Fruit fly (Drosophila melanogaster) whole organism, embryonic: ENCODE measurements around the gene CG34327.

Source experiments
- Awh ChIP-seq: fragments of 200-800 bp; sonication (Bioruptor generic); IDR thresholded peaks from 2 replicates; pipeline ENCODE4, ENCODE4 v1.3.6; 2022; ENCODE audit warnings: missing biosample characterization, missing genetic modification characterization
- Blimp-1 ChIP-seq: fragments of 200-800 bp; sonication (Bioruptor generic); optimal IDR thresholded peaks from 3 replicates; lab custom pipeline; 2018; ENCODE audit warnings: missing biosample characterization, missing genetic modification characterization, mild to moderate bottlenecking, moderate library complexity, missing genetic modification reagents
- CG10267 ChIP-seq: fragments of 200-800 bp; sonication (Bioruptor generic); optimal IDR thresholded peaks from 2 replicates; lab custom pipeline; 2018; ENCODE audit warnings: missing biosample characterization, mild to moderate bottlenecking, missing genetic modification characterization, moderate library complexity
- CG11398 ChIP-seq: fragments of 200-800 bp; sonication (Bioruptor generic); optimal IDR thresholded peaks from 2 replicates; lab custom pipeline; 2016; ENCODE audit warnings: missing biosample characterization, missing genetic modification characterization
- CG11456 ChIP-seq: fragments of 200-800 bp; sonication (Bioruptor generic); IDR thresholded peaks from 3 replicates; pipeline ENCODE4 v1.3.6; 2022; ENCODE audit warnings: missing biosample characterization, missing genetic modification characterization
- CG12744 ChIP-seq: fragments of 200-800 bp; sonication (Bioruptor generic); optimal IDR thresholded peaks from 2 replicates; lab custom pipeline; 2016; ENCODE audit warnings: missing biosample characterization, missing genetic modification characterization
- CG14965 ChIP-seq: fragments of 200-800 bp; sonication (Bioruptor generic); optimal IDR thresholded peaks from 2 replicates; lab custom pipeline; 2016; ENCODE audit warnings: missing biosample characterization, missing genetic modification characterization, borderline replicate concordance
- CG15601 ChIP-seq: fragments of 200-800 bp; sonication (Bioruptor generic); optimal IDR thresholded peaks from 3 replicates; lab custom pipeline; 2019; ENCODE audit warnings: missing biosample characterization, mild to moderate bottlenecking, missing genetic modification characterization, moderate library complexity
- CG16779 ChIP-seq: fragments of 200-800 bp; sonication (Bioruptor generic); IDR thresholded peaks from 2 replicates; pipeline ENCODE4 v1.3.6; 2022; ENCODE audit warnings: missing biosample characterization, missing genetic modification characterization
- CG17359 ChIP-seq: fragments of 200-800 bp; sonication (Bioruptor generic); optimal IDR thresholded peaks from 3 replicates; lab custom pipeline; 2018; ENCODE audit warnings: missing biosample characterization, mild to moderate bottlenecking, missing genetic modification characterization, moderate library complexity
- CG17361 ChIP-seq: fragments of 200-800 bp; sonication (Bioruptor generic); IDR thresholded peaks from 3 replicates; pipeline ENCODE4 v1.3.6; 2022; ENCODE audit warnings: missing biosample characterization, missing genetic modification characterization
- CG17385 ChIP-seq: fragments of 200-800 bp; sonication (Bioruptor generic); optimal IDR thresholded peaks from 3 replicates; lab custom pipeline; 2018; ENCODE audit warnings: missing biosample characterization, mild to moderate bottlenecking, missing genetic modification characterization
- CG1792 ChIP-seq: fragments of 200-800 bp; sonication (Bioruptor generic); optimal IDR thresholded peaks from 2 replicates; lab custom pipeline; 2016; ENCODE audit warnings: missing biosample characterization, missing genetic modification characterization
- CG18599 ChIP-seq: fragments of 200-800 bp; sonication (Bioruptor generic); optimal IDR thresholded peaks from 3 replicates; lab custom pipeline; 2017; ENCODE audit warnings: missing biosample characterization, missing genetic modification characterization, mild to moderate bottlenecking, moderate library complexity, missing genetic modification reagents
- CG2678 ChIP-seq: fragments of 200-800 bp; sonication (Bioruptor generic); optimal IDR thresholded peaks from 3 replicates; lab custom pipeline; 2019; ENCODE audit warnings: missing biosample characterization, mild to moderate bottlenecking, missing genetic modification characterization, moderate library complexity
- CG32772 ChIP-seq: fragments of 200-800 bp; sonication (Bioruptor generic); IDR thresholded peaks from 2 replicates; pipeline ENCODE4 v1.3.6; 2022; ENCODE audit warnings: missing biosample characterization, missing genetic modification characterization
- CG4404 ChIP-seq: fragments of 200-800 bp; sonication (Bioruptor generic); IDR thresholded peaks from 2 replicates; pipeline ENCODE4 v1.3.6; 2022; ENCODE audit warnings: missing biosample characterization, missing genetic modification characterization
- CG4730 ChIP-seq: fragments of 200-800 bp; sonication (Bioruptor generic); IDR thresholded peaks from 2 replicates; pipeline ENCODE4 v1.3.6; 2022; ENCODE audit warnings: missing biosample characterization, missing genetic modification characterization
- CG6272 ChIP-seq: fragments of 200-800 bp; sonication (Bioruptor generic); IDR thresholded peaks from 2 replicates; pipeline ENCODE4 v1.3.6; 2022; ENCODE audit warnings: missing biosample characterization, missing genetic modification characterization
- CG7786 ChIP-seq: fragments of 200-800 bp; sonication (Bioruptor generic); optimal IDR thresholded peaks from 2 replicates; lab custom pipeline; 2016; ENCODE audit warnings: missing biosample characterization, missing genetic modification characterization
- CG8388 ChIP-seq: fragments of 200-800 bp; sonication (Bioruptor generic); optimal IDR thresholded peaks from 2 replicates; lab custom pipeline; 2019; ENCODE audit warnings: missing biosample characterization, mild to moderate bottlenecking, missing genetic modification characterization, moderate library complexity
- CG9797 ChIP-seq: fragments of 200-800 bp; sonication (Bioruptor generic); optimal IDR thresholded peaks from 3 replicates; lab custom pipeline; 2018; ENCODE audit warnings: missing biosample characterization, mild to moderate bottlenecking, missing genetic modification characterization
- D19A ChIP-seq: fragments of 200-800 bp; optimal IDR thresholded peaks from 3 replicates; lab custom pipeline; 2019; ENCODE audit warnings: missing biosample characterization, mild to moderate bottlenecking, missing genetic modification characterization, moderate library complexity
- Dad ChIP-seq: fragments of 200-800 bp; sonication (Bioruptor generic); optimal IDR thresholded peaks from 3 replicates; lab custom pipeline; 2016; ENCODE audit warnings: missing biosample characterization, missing genetic modification characterization
- H15 ChIP-seq: fragments of 200-800 bp; sonication (Bioruptor generic); IDR thresholded peaks from 3 replicates; pipeline ENCODE4 v1.3.6; 2022; ENCODE audit warnings: missing biosample characterization, missing genetic modification characterization
- HLH4C ChIP-seq: fragments of 200-800 bp; sonication (Bioruptor generic); IDR thresholded peaks from 3 replicates; pipeline ENCODE4 v1.3.6; 2022; ENCODE audit warnings: missing biosample characterization, missing genetic modification characterization; ENCODE audit not compliant: partially characterized antibody
- Lhr ChIP-seq: fragments of 200-800 bp; sonication (Bioruptor generic); optimal IDR thresholded peaks from 3 replicates; lab custom pipeline; 2017; ENCODE audit warnings: mild to moderate bottlenecking, missing biosample characterization, missing genetic modification reagents, missing genetic modification characterization
- Meics ChIP-seq: fragments of 200-800 bp; sonication (Bioruptor generic); optimal IDR thresholded peaks from 2 replicates; lab custom pipeline; 2017; ENCODE audit warnings: missing biosample characterization, mild to moderate bottlenecking, missing genetic modification characterization
- Rfx ChIP-seq: fragments of 200-800 bp; sonication (Bioruptor generic); IDR thresholded peaks from 2 replicates; pipeline ENCODE4 v1.3.6; 2022; ENCODE audit warnings: missing biosample characterization, missing genetic modification characterization
- Rx ChIP-seq: fragments of 200-800 bp; sonication (Bioruptor generic); IDR thresholded peaks from 2 replicates; pipeline ENCODE4 v1.3.6; 2022; ENCODE audit warnings: missing biosample characterization, missing genetic modification characterization
- Vsx1 ChIP-seq: fragments of 200-800 bp; sonication (Bioruptor generic); optimal IDR thresholded peaks from 2 replicates; lab custom pipeline; 2017; ENCODE audit warnings: missing biosample characterization, mild to moderate bottlenecking, missing genetic modification characterization, missing genetic modification reagents
- bigmax ChIP-seq: fragments of 200-800 bp; sonication (Bioruptor generic); optimal IDR thresholded peaks from 2 replicates; lab custom pipeline; 2018; ENCODE audit warnings: missing biosample characterization, mild to moderate bottlenecking, missing genetic modification characterization
- bsh ChIP-seq, 2 experiments: fragments of 200-800 bp; sonication (Bioruptor generic); optimal IDR thresholded peaks; 2 replicates each; lab custom pipeline; 2017 to 2018; ENCODE audit warnings: mild to moderate bottlenecking in 2 of 2, missing biosample characterization in 2 of 2, missing genetic modification characterization in 2 of 2, moderate library complexity in 1 of 2
- dan ChIP-seq: fragments of 200-800 bp; sonication (Bioruptor generic); IDR thresholded peaks from 2 replicates; pipeline ENCODE4 v1.3.6; 2022; ENCODE audit warnings: missing biosample characterization, missing genetic modification characterization
- dmrt11E ChIP-seq: fragments of 200-800 bp; sonication (Bioruptor generic); optimal IDR thresholded peaks from 3 replicates; lab custom pipeline; 2018; ENCODE audit warnings: missing biosample characterization, mild to moderate bottlenecking, missing genetic modification characterization, moderate library complexity
- eyg ChIP-seq: fragments of 200-800 bp; sonication (Bioruptor generic); optimal IDR thresholded peaks from 3 replicates; lab custom pipeline; 2016; ENCODE audit warnings: missing biosample characterization, missing genetic modification characterization
- gcm ChIP-seq: fragments of 200-800 bp; sonication (Bioruptor generic); optimal IDR thresholded peaks from 2 replicates; lab custom pipeline; 2019; ENCODE audit warnings: missing biosample characterization, mild to moderate bottlenecking, missing genetic modification characterization, moderate library complexity
- gem ChIP-seq: fragments of 200-800 bp; sonication (Bioruptor generic); optimal IDR thresholded peaks from 2 replicates; lab custom pipeline; 2019; ENCODE audit warnings: missing biosample characterization, mild to moderate bottlenecking, missing genetic modification characterization, moderate library complexity
- gsb-n ChIP-seq: fragments of 200-800 bp; sonication (Bioruptor generic); optimal IDR thresholded peaks from 3 replicates; lab custom pipeline; 2018; ENCODE audit warnings: missing biosample characterization, mild to moderate bottlenecking, missing genetic modification characterization
- gt ChIP-seq: fragments of 200-800 bp; sonication (Bioruptor generic); IDR thresholded peaks from 2 replicates; pipeline ENCODE4 v1.3.6; 2022; ENCODE audit warnings: missing biosample characterization, missing genetic modification characterization
- kah ChIP-seq: fragments of 200-800 bp; sonication (Bioruptor generic); optimal IDR thresholded peaks from 2 replicates; lab custom pipeline; 2018; ENCODE audit warnings: missing biosample characterization, mild to moderate bottlenecking, missing genetic modification characterization
- nom ChIP-seq: fragments of 200-800 bp; sonication (Bioruptor generic); optimal IDR thresholded peaks from 2 replicates; lab custom pipeline; 2017; ENCODE audit warnings: missing biosample characterization, missing genetic modification characterization, mild to moderate bottlenecking, moderate library complexity, missing genetic modification reagents
- pan ChIP-seq, 4 experiments: fragments of >200 bp in 3 of 4; fragments of 200-800 bp in 1 of 4; sonication (Bioruptor generic) in 1 of 4; optimal IDR thresholded peaks in 3 of 4; IDR thresholded peaks in 1 of 4; 2 replicates each; pipeline versions ENCODE4 v1.3.6 to Lab custom; 2017 to 2022; ENCODE audit warnings: missing biosample characterization in 2 of 4, missing genetic modification characterization in 2 of 4, mixed read lengths in 1 of 4
- phol ChIP-seq: fragments of 200-800 bp; sonication (Bioruptor generic); optimal IDR thresholded peaks from 3 replicates; lab custom pipeline; 2018; ENCODE audit warnings: missing biosample characterization, mild to moderate bottlenecking, missing genetic modification characterization, moderate library complexity
- pnt ChIP-seq: fragments of 200-800 bp; sonication (Bioruptor generic); optimal IDR thresholded peaks from 3 replicates; lab custom pipeline; 2016; ENCODE audit warnings: missing biosample characterization, missing genetic modification characterization
- ssp ChIP-seq: fragments of 200-800 bp; sonication (Bioruptor generic); IDR thresholded peaks from 2 replicates; pipeline ENCODE4 v1.3.6; 2022; ENCODE audit warnings: missing biosample characterization, missing genetic modification characterization
- ttk ChIP-seq: fragments of 200-800 bp; sonication (Bioruptor generic); IDR thresholded peaks from 2 replicates; pipeline ENCODE4 v2.1.2; 2022; ENCODE audit warnings: missing biosample characterization, missing genetic modification characterization
- twi ChIP-seq: fragments of 200-800 bp; optimal IDR thresholded peaks from 2 replicates; lab custom pipeline; 2019; ENCODE audit warnings: missing biosample characterization, mild to moderate bottlenecking, missing genetic modification characterization, moderate library complexity
- vvl ChIP-seq: fragments of 200-800 bp; sonication (Bioruptor generic); IDR thresholded peaks from 2 replicates; pipeline ENCODE4 v1.3.6; 2022; ENCODE audit warnings: missing biosample characterization, missing genetic modification characterization
- z ChIP-seq: fragments of 200-800 bp; sonication (Bioruptor generic); IDR thresholded peaks from 3 replicates; pipeline ENCODE4 v1.3.6; 2022; ENCODE audit warnings: missing biosample characterization, missing genetic modification characterization

The CG34327 gene

dm6 chrX:17174115-17174514 lies 49.5 kb downstream of the CG34327 start (continued):
- no peak for TF ChIP-seq CG7786 (GFP tag; lab: Kevin White, UChicago)
- TF ChIP-seq CG4404 (GFP tag; lab: Robert Waterston, UW) = no peak
- TF ChIP-seq twi = peak; percentile 42
- peak; percentile 52 for TF ChIP-seq gem
- no peak for TF ChIP-seq CG17385 (GFP tag; lab: Kevin White, UChicago)
- peak; percentile 46; the same call in 1 of the 2 replicates for TF ChIP-seq Rx (GFP tag; lab: Robert Waterston, UW)
- TF ChIP-seq CG1792 (GFP tag; lab: Kevin White, UChicago) = no peak
- TF ChIP-seq gsb-n (tag; lab: Kevin White, UChicago) = peak; percentile 40
- TF ChIP-seq Blimp-1 = peak; percentile 32
- no peak for TF ChIP-seq nom (GFP tag; lab: Kevin White, UChicago)
- no peak for TF ChIP-seq Rfx (GFP tag; lab: Robert Waterston, UW)
- TF ChIP-seq CG9797 (GFP tag; lab: Kevin White, UChicago) = no peak
- peak; percentile 35 for TF ChIP-seq CG2678 (tag; lab: Kevin White, UChicago)
- peak; percentile 56; the same call in 1 of the 2 replicates for TF ChIP-seq vvl (GFP tag; lab: Robert Waterston, UW)
- TF ChIP-seq pnt (GFP tag; lab: Kevin White, UChicago) = no peak
- peak; percentile 61 for TF ChIP-seq CG17359 (tag; lab: Kevin White, UChicago)
- no peak for TF ChIP-seq CG12744 (GFP tag; lab: Kevin White, UChicago)
- peak; percentile 36 for TF ChIP-seq phol (tag; lab: Kevin White, UChicago)
- TF ChIP-seq Lhr (GFP tag; lab: Kevin White, UChicago) = no peak
- TF ChIP-seq CG10267 = peak; percentile 18
- TF ChIP-seq CG4730 = no peak
- TF ChIP-seq bigmax (GFP tag; lab: Kevin White, UChicago) = no peak
- TF ChIP-seq dan (GFP tag; lab: Robert Waterston, UW) = no peak
- 0 out of 2 replicates have a peak, but pooled peaks have one; percentile 16 for TF ChIP-seq ssp
- TF ChIP-seq CG18599 = peak; percentile 7
- TF ChIP-seq CG8388 = peak; percentile 39
- no peak for TF ChIP-seq pan (optimal IDR thresholded peaks at IDR 0.05; lab: Kevin White, UChicago)
- TF ChIP-seq pan (GFP tag; optimal IDR thresholded peaks at IDR 0.05 in 1 of 2, IDR thresholded peaks at IDR 0.05 in 1 of 2) = no peak
- no peak for TF ChIP-seq CG14965 (GFP tag; lab: Kevin White, UChicago)
- peak; percentile 42 for TF ChIP-seq D19A (tag; lab: Kevin White, UChicago)
- peak; percentile 40 for TF ChIP-seq CG15601 (tag; lab: Kevin White, UChicago)
- TF ChIP-seq gt = no peak
- no peak for TF ChIP-seq eyg (GFP tag; lab: Kevin White, UChicago)
- peak; percentile 58 for TF ChIP-seq ttk
- TF ChIP-seq gcm (GFP tag; lab: Kevin White, UChicago) = no peak
- no peak for TF ChIP-seq kah (GFP tag; lab: Kevin White, UChicago)
- 0 out of 3 replicates have a peak, but pooled peaks have one; percentile 40 for TF ChIP-seq H15 (GFP tag; lab: Robert Waterston, UW)
- no peak for TF ChIP-seq CG16779 (GFP tag; lab: Robert Waterston, UW)
- no peak for TF ChIP-seq Dad
- TF ChIP-seq CG11398 (GFP tag; lab: Kevin White, UChicago) = no peak
- no peak for TF ChIP-seq CG6272 (GFP tag; lab: Robert Waterston, UW)
- TF ChIP-seq z (GFP tag; lab: Robert Waterston, UW) = no peak
- peak in 1 of 2 experiments; percentile 40 for TF ChIP-seq bsh (GFP tag; optimal IDR thresholded peaks at IDR 0.05; lab: Kevin White, UChicago)
- no peak for TF ChIP-seq Vsx1 (GFP tag; lab: Kevin White, UChicago)
- TF ChIP-seq Awh = peak; percentile 45; the same call in 1 of the 2 replicates
- TF ChIP-seq Meics (GFP tag; lab: Kevin White, UChicago) = no peak
- no peak for TF ChIP-seq CG11456 (GFP tag; lab: Robert Waterston, UW)
- no peak for TF ChIP-seq CG32772 (GFP tag; lab: Robert Waterston, UW)
- 0 out of 3 replicates have a peak, but pooled peaks have one; percentile 45 for TF ChIP-seq CG17361
- peak; percentile 31 for TF ChIP-seq dmrt11E
- no peak for TF ChIP-seq HLH4C (GFP tag; lab: Robert Waterston, UW)
